Worm (Caenorhabditis elegans) whole organism, L1 larva: ENCODE results near the gene C16B8.4.

Experiments used
- aha-1 ChIP-seq: fragments of 150-350 bp; optimal IDR thresholded peaks from 2 replicates; lab custom pipeline; 2014; ENCODE audit warnings: missing biosample characterization, missing genetic modification characterization
- egl-27 ChIP-seq, 2 experiments: fragments of 150-350 bp in 1 of 2; sonication (generic microtip); optimal IDR thresholded peaks; 3 replicates each; lab custom pipeline; 2017 to 2018; ENCODE audit warnings: missing biosample characterization in 2 of 2, missing genetic modification characterization in 2 of 2, missing genetic modification reagents in 2 of 2
- lin-39 ChIP-seq: fragments of 150-350 bp; optimal IDR thresholded peaks from 2 replicates; lab custom pipeline; 2014; ENCODE audit warnings: missing biosample characterization, missing genetic modification reagents, missing genetic modification characterization
- lir-3 ChIP-seq: sonication (generic microtip); optimal IDR thresholded peaks from 2 replicates; lab custom pipeline; 2016; ENCODE audit warnings: mild to moderate bottlenecking, missing genetic modification characterization, moderate library complexity, missing compliant biosample characterization; ENCODE audit not compliant: poor library complexity

- TF ChIP-seq lir-3 (tag; lab: Kevin White, UChicago) (no peak), lin-39 (tag; lab: Kevin White, UChicago) (no peak), aha-1 (tag; lab: Kevin White, UChicago) (no peak), egl-27 (tag; optimal IDR thresholded peaks at IDR 0.05; lab: Kevin White, UChicago) (no peak)
Measured at ce11 chrX:3949763-3950162, 23.7 kb downstream of the C16B8.4 start.
